Worm (Caenorhabditis elegans) whole organism, L4 larva: ENCODE measurements around the gene tbx-9.

Source experiments
- ceh-44 ChIP-seq: fragments of 200-800 bp; sonication (Bioruptor generic); IDR thresholded peaks from 2 replicates; pipeline ENCODE4 v1.3.6; 2022; ENCODE audit warnings: missing genetic modification reagents, missing genetic modification characterization, missing compliant biosample characterization
- fos-1 ChIP-seq: fragments of 150-350 bp; optimal IDR thresholded peaks from 2 replicates; lab custom pipeline; 2014; ENCODE audit warnings: missing biosample characterization, missing genetic modification characterization
- nhr-111 ChIP-seq: fragments of 200-800 bp; sonication (Bioruptor generic); optimal IDR thresholded peaks from 2 replicates; lab custom pipeline; 2018; ENCODE audit warnings: mild to moderate bottlenecking, missing genetic modification characterization, missing compliant biosample characterization

ce11 chrIII:10320788-10321187 is 20.9 kb downstream of the tbx-9 start, which contains the start of gene sas-7:
- TF ChIP-seq fos-1 (tag; lab: Kevin White, UChicago) (no peak), nhr-111 (GFP tag; lab: Kevin White, UChicago) (no peak), ceh-44 (no peak)
